Worm (Caenorhabditis elegans) whole organism, L4 larva: ENCODE results near the gene K08D10.10.
"Not testable (repeated sequence)": the region's sequence is repeated elsewhere in the genome, so short reads cannot be mapped to it uniquely, and the experiment has no call there.

Source experiments
- ama-1 ChIP-seq: fragments of 150-350 bp; optimal IDR thresholded peaks from 2 replicates; lab custom pipeline; 2014; ENCODE audit warnings: inconsistent platforms, mixed read lengths
- attf-4 ChIP-seq: sonication (generic microtip); optimal IDR thresholded peaks from 3 replicates; lab custom pipeline; 2017; ENCODE audit warnings: missing biosample characterization, missing genetic modification characterization
- ceh-82 ChIP-seq: sonication (generic microtip); optimal IDR thresholded peaks from 2 replicates; lab custom pipeline; 2017; ENCODE audit warnings: missing biosample characterization, missing genetic modification characterization
- lim-7 ChIP-seq: fragments of 200-800 bp; sonication (Bioruptor generic); IDR thresholded peaks from 2 replicates; pipeline ENCODE4 v1.3.6; 2022; ENCODE audit warnings: missing genetic modification characterization, missing compliant biosample characterization
- mep-1 ChIP-seq: fragments of 150-350 bp; sonication (generic microtip); optimal IDR thresholded peaks from 3 replicates; lab custom pipeline; 2014; ENCODE audit warnings: missing biosample characterization, missing genetic modification characterization
- mes-2 ChIP-seq: sonication (generic microtip); optimal IDR thresholded peaks from 2 replicates; lab custom pipeline; 2016; ENCODE audit warnings: missing genotype, mild to moderate bottlenecking, missing genetic modification characterization, missing compliant biosample characterization; ENCODE audit not compliant: poor library complexity, severe bottlenecking
- nhr-237 ChIP-seq: sonication (generic microtip); optimal IDR thresholded peaks from 2 replicates; lab custom pipeline; 2017; ENCODE audit warnings: missing biosample characterization, missing genetic modification characterization
- nhr-28 ChIP-seq: fragments of 150-350 bp; optimal IDR thresholded peaks from 2 replicates; lab custom pipeline; 2014; ENCODE audit warnings: missing biosample characterization, missing genetic modification characterization
- pha-4 ChIP-seq, 2 experiments: fragments of 150-350 bp in 1 of 2; fragments of 200-800 bp in 1 of 2; sonication (Bioruptor generic) in 1 of 2; IDR thresholded peaks in 1 of 2; optimal IDR thresholded peaks in 1 of 2; 2 replicates each; pipeline versions ENCODE4 v1.3.6 to Lab custom; 2014 to 2022; ENCODE audit warnings: missing genetic modification characterization in 2 of 2, missing genetic modification reagents in 2 of 2, missing biosample characterization in 1 of 2, missing compliant biosample characterization in 1 of 2
- pqm-1 ChIP-seq: sonication (generic microtip); optimal IDR thresholded peaks from 2 replicates; lab custom pipeline; 2017; ENCODE audit warnings: missing biosample characterization, missing genetic modification characterization
- snpc-4 ChIP-seq: fragments of 150-350 bp; optimal IDR thresholded peaks from 2 replicates; lab custom pipeline; 2014; ENCODE audit warnings: missing biosample characterization, missing genetic modification characterization
- ztf-11 ChIP-seq: fragments of 150-350 bp; optimal IDR thresholded peaks from 2 replicates; lab custom pipeline; 2014; ENCODE audit warnings: missing biosample characterization, missing genetic modification characterization

DNA sequence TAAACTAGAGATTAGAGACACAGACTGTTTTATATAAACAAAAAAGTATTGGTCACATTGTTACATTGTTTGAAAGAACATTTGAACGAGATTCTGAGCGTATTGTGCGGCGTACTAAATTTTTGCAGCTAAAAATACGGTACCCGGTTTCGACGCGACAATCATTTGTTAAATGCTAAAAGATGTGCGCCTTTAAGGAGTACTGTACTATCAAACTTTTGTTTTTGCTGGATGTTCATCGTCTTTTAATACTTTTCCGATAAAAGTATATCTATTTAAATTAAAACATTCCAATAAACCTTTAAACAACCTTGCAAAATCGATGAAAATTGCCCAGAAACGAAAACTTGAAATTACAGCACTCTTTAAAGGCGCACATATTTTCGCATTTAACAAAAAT lies 44.7 kb downstream of the K08D10.10 start, which contains the start of gene K06B9.6:
- not testable (repeated sequence) for TF ChIP-seq ama-1 (lab: Kevin White, UChicago); pqm-1; nhr-237 (tag; lab: Kevin White, UChicago); snpc-4 (tag; lab: Kevin White, UChicago); mes-2; nhr-28; ceh-82; lim-7; ztf-11 (tag; lab: Kevin White, UChicago); pha-4 (GFP tag; IDR thresholded peaks at IDR 0.05; lab: Robert Waterston, UW); pha-4 (tag; optimal IDR thresholded peaks at IDR 0.05; lab: Kevin White, UChicago); mep-1 (tag; lab: Kevin White, UChicago); attf-4
